Worm (Caenorhabditis elegans) whole organism, L2 larva: Measurements from ENCODE around the gene lido-13.

ENCODE experiments used
- F13H6.1 ChIP-seq: sonication (generic microtip); optimal IDR thresholded peaks from 2 replicates; lab custom pipeline; 2016; ENCODE audit warnings: missing genetic modification characterization, missing compliant biosample characterization
- ceh-82 ChIP-seq: fragments of 150-350 bp; optimal IDR thresholded peaks from 2 replicates; lab custom pipeline; 2014; ENCODE audit warnings: missing biosample characterization, missing genetic modification characterization
- lin-39 ChIP-seq: fragments of 150-350 bp; optimal IDR thresholded peaks from 2 replicates; lab custom pipeline; 2014; ENCODE audit warnings: missing biosample characterization, missing genetic modification reagents, missing genetic modification characterization
- lsy-2 ChIP-seq, 2 experiments: fragments of 150-350 bp in 1 of 2; sonication (generic microtip) in 1 of 2; optimal IDR thresholded peaks; 2 replicates each; lab custom pipeline; 2014 to 2017; ENCODE audit warnings: missing biosample characterization in 2 of 2, missing genetic modification characterization in 2 of 2
- mab-5 ChIP-seq: fragments of 150-350 bp; optimal IDR thresholded peaks from 2 replicates; lab custom pipeline; 2014; ENCODE audit warnings: missing biosample characterization, missing genetic modification characterization
- mdl-1 ChIP-seq, 2 experiments: fragments of 150-350 bp in 1 of 2; sonication (generic microtip) in 1 of 2; optimal IDR thresholded peaks; 2 replicates each; lab custom pipeline; 2017; ENCODE audit warnings: missing biosample characterization in 2 of 2, missing genetic modification characterization in 2 of 2
- nhr-129 ChIP-seq: fragments of 150-350 bp; optimal IDR thresholded peaks from 2 replicates; lab custom pipeline; 2014; ENCODE audit warnings: missing biosample characterization, missing genetic modification characterization
- ztf-4 ChIP-seq: fragments of 150-350 bp; optimal IDR thresholded peaks from 2 replicates; lab custom pipeline; 2014; ENCODE audit warnings: missing biosample characterization, missing genetic modification characterization

DNA sequence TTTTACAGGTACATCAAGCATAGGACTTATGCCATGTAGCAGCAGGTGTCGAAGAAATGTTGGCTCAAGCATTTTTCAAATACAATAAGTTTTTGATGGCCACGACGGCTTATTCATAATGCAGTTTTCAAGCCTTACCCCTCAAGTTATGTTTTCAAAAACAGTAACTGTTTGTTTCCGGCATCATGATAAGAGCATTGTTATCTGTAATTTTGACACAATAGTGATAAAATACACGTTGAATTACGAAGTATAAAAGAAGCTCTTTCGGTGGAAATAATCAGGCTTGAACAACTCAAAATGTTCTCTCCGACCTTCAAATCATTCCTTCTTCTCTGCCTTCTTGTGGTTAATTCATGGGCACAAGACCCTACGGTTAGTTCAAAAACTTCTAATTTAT is 47.9 kb upstream of the lido-13 start, which contains the start of gene clec-121:
- no peak for TF ChIP-seq mab-5
- no peak for TF ChIP-seq F13H6.1
- no peak for TF ChIP-seq lin-39 (tag; lab: Kevin White, UChicago)
- no peak for TF ChIP-seq mdl-1 (tag; optimal IDR thresholded peaks at IDR 0.05; lab: Kevin White, UChicago)
- no peak for TF ChIP-seq lsy-2 (tag; optimal IDR thresholded peaks at IDR 0.05; lab: Kevin White, UChicago)
- TF ChIP-seq ceh-82 (tag; lab: Kevin White, UChicago) = no peak
- TF ChIP-seq nhr-129 (tag; lab: Kevin White, UChicago) = no peak
- TF ChIP-seq ztf-4 (tag; lab: Kevin White, UChicago) = no peak
